Fruit fly (Drosophila melanogaster) whole organism, embryonic: Measurements from ENCODE around the gene CG7227.

Source experiments
- CG10543 ChIP-seq: fragments of 200-800 bp; sonication (Bioruptor generic); optimal IDR thresholded peaks from 3 replicates; lab custom pipeline; 2017; ENCODE audit warnings: missing biosample characterization, mild to moderate bottlenecking, missing genetic modification characterization, moderate library complexity
- CG1233 ChIP-seq: fragments of 200-800 bp; sonication (Bioruptor generic); optimal IDR thresholded peaks from 4 replicates; lab custom pipeline; 2018; ENCODE audit warnings: missing biosample characterization, mild to moderate bottlenecking, missing genetic modification characterization
- CG12659 ChIP-seq: fragments of 200-800 bp; sonication (Bioruptor generic); optimal IDR thresholded peaks from 3 replicates; lab custom pipeline; 2017; ENCODE audit warnings: mild to moderate bottlenecking, missing biosample characterization, missing genetic modification reagents, missing genetic modification characterization
- CG13287 ChIP-seq: fragments of 200-800 bp; sonication (Bioruptor generic); IDR thresholded peaks from 2 replicates; pipeline ENCODE4 v1.3.6; 2022; ENCODE audit warnings: missing biosample characterization, missing genetic modification characterization; ENCODE audit not compliant: partially characterized antibody
- CG14050 ChIP-seq: fragments of 200-800 bp; sonication (Bioruptor generic); IDR thresholded peaks from 3 replicates; pipeline ENCODE4 v1.3.6; 2022; ENCODE audit warnings: missing biosample characterization, missing genetic modification characterization
- CG15514 ChIP-seq: fragments of 200-800 bp; sonication (Bioruptor generic); optimal IDR thresholded peaks from 3 replicates; lab custom pipeline; 2017; ENCODE audit warnings: missing biosample characterization, missing genetic modification characterization, mild to moderate bottlenecking, moderate library complexity, missing genetic modification reagents
- CG1832 ChIP-seq: fragments of 200-800 bp; sonication (Bioruptor generic); optimal IDR thresholded peaks from 2 replicates; lab custom pipeline; 2017; ENCODE audit warnings: missing biosample characterization, mild to moderate bottlenecking, missing genetic modification characterization, inconsistent platforms
- CG32767 ChIP-seq: fragments of 200-800 bp; sonication (Bioruptor generic); IDR thresholded peaks from 2 replicates; pipeline ENCODE4 v1.3.6; 2022; ENCODE audit warnings: missing biosample characterization, missing genetic modification characterization
- CG34422 ChIP-seq: fragments of 200-800 bp; sonication (Bioruptor generic); IDR thresholded peaks from 3 replicates; pipeline ENCODE4 v1.3.6; 2022; ENCODE audit warnings: missing biosample characterization, missing genetic modification characterization
- CG3995 ChIP-seq: fragments of 200-800 bp; sonication (Bioruptor generic); optimal IDR thresholded peaks from 3 replicates; lab custom pipeline; 2016; ENCODE audit warnings: missing biosample characterization, missing genetic modification characterization
- CG42726 ChIP-seq: fragments of 200-800 bp; sonication (Bioruptor generic); IDR thresholded peaks from 2 replicates; pipeline ENCODE4 v1.3.6; 2022; ENCODE audit warnings: missing biosample characterization, missing genetic modification characterization; ENCODE audit not compliant: partially characterized antibody
- CG4730 ChIP-seq: fragments of 200-800 bp; sonication (Bioruptor generic); IDR thresholded peaks from 2 replicates; pipeline ENCODE4 v1.3.6; 2022; ENCODE audit warnings: missing biosample characterization, missing genetic modification characterization
- CG7987 ChIP-seq: fragments of 200-800 bp; sonication (Bioruptor generic); optimal IDR thresholded peaks from 2 replicates; lab custom pipeline; 2018; ENCODE audit warnings: missing biosample characterization, mild to moderate bottlenecking, missing genetic modification characterization, moderate library complexity
- Dbx ChIP-seq: fragments of 200-800 bp; sonication (Bioruptor generic); IDR thresholded peaks from 3 replicates; pipeline ENCODE4 v1.3.6; 2022; ENCODE audit warnings: missing biosample characterization, missing genetic modification characterization
- Dref ChIP-seq: fragments of 200-800 bp; sonication (Bioruptor generic); IDR thresholded peaks from 2 replicates; pipeline ENCODE4 v1.3.6; 2022; ENCODE audit warnings: missing biosample characterization, missing genetic modification characterization
- Fer1 ChIP-seq: fragments of 200-800 bp; sonication (Bioruptor generic); optimal IDR thresholded peaks from 2 replicates; lab custom pipeline; 2017; ENCODE audit warnings: missing biosample characterization, mild to moderate bottlenecking, missing genetic modification characterization
- Gug ChIP-seq: fragments of 200-800 bp; sonication (Bioruptor generic); IDR thresholded peaks from 4 replicates; pipeline ENCODE4 v1.3.6; 2022; ENCODE audit warnings: missing biosample characterization, missing genetic modification characterization
- HLH54F ChIP-seq: fragments of 200-800 bp; sonication (Bioruptor generic); optimal IDR thresholded peaks from 3 replicates; lab custom pipeline; 2016; ENCODE audit warnings: missing biosample characterization, missing genetic modification characterization
- HmgZ ChIP-seq: fragments of 200-800 bp; sonication (Bioruptor generic); optimal IDR thresholded peaks from 2 replicates; lab custom pipeline; 2018; ENCODE audit warnings: missing biosample characterization, mild to moderate bottlenecking, missing genetic modification characterization
- Nf-YC ChIP-seq: fragments of 200-800 bp; optimal IDR thresholded peaks from 3 replicates; lab custom pipeline; 2019; ENCODE audit warnings: missing biosample characterization, mild to moderate bottlenecking, missing genetic modification characterization, moderate library complexity
- Pdp1 ChIP-seq, 2 experiments: fragments of 200-800 bp; sonication (Bioruptor generic); optimal IDR thresholded peaks; 3 replicates each; lab custom pipeline; 2016; ENCODE audit warnings: missing biosample characterization in 2 of 2, missing genetic modification characterization in 2 of 2, mild to moderate bottlenecking in 1 of 2, moderate library complexity in 1 of 2
- Sox100B ChIP-seq: fragments of 200-800 bp; sonication (Bioruptor generic); optimal IDR thresholded peaks from 3 replicates; lab custom pipeline; 2018; ENCODE audit warnings: missing biosample characterization, mild to moderate bottlenecking, missing genetic modification characterization
- Xrp1 ChIP-seq: fragments of 200-800 bp; sonication (Bioruptor generic); IDR thresholded peaks from 2 replicates; pipeline ENCODE4 v1.3.6; 2022; ENCODE audit warnings: missing biosample characterization, missing genetic modification characterization
- ac ChIP-seq: fragments of 200-800 bp; sonication (Bioruptor generic); optimal IDR thresholded peaks from 3 replicates; lab custom pipeline; 2017; ENCODE audit warnings: missing biosample characterization, mild to moderate bottlenecking, missing genetic modification characterization
- al ChIP-seq: fragments of 200-800 bp; sonication (Bioruptor generic); IDR thresholded peaks from 2 replicates; pipeline ENCODE4 v1.3.6; 2022; ENCODE audit warnings: missing biosample characterization, missing genetic modification characterization
- aop ChIP-seq: fragments of 200-800 bp; sonication (Bioruptor generic); IDR thresholded peaks from 2 replicates; pipeline ENCODE4 v1.3.6; 2022; ENCODE audit warnings: missing biosample characterization, missing genetic modification characterization
- bigmax ChIP-seq: fragments of 200-800 bp; sonication (Bioruptor generic); optimal IDR thresholded peaks from 2 replicates; lab custom pipeline; 2018; ENCODE audit warnings: missing biosample characterization, mild to moderate bottlenecking, missing genetic modification characterization
- ci ChIP-seq: fragments of 200-800 bp; sonication (Bioruptor generic); IDR thresholded peaks from 3 replicates; pipeline ENCODE4 v1.3.6; 2022; ENCODE audit warnings: missing biosample characterization, missing genetic modification characterization
- corto ChIP-seq: fragments of 200-800 bp; sonication (Bioruptor generic); optimal IDR thresholded peaks from 2 replicates; lab custom pipeline; 2016; ENCODE audit warnings: missing biosample characterization, mild to moderate bottlenecking, missing genetic modification characterization, moderate library complexity
- danr ChIP-seq: fragments of 200-800 bp; sonication (Bioruptor generic); IDR thresholded peaks from 2 replicates; pipeline ENCODE4 v1.3.6; 2022; ENCODE audit warnings: missing biosample characterization, missing genetic modification characterization
- dysf ChIP-seq: fragments of 200-800 bp; sonication (Bioruptor generic); IDR thresholded peaks from 3 replicates; pipeline ENCODE4 v1.3.6; 2022; ENCODE audit warnings: missing biosample characterization, missing genetic modification characterization
- ems ChIP-seq: fragments of 200-800 bp; sonication (Bioruptor generic); optimal IDR thresholded peaks from 3 replicates; lab custom pipeline; 2016; ENCODE audit warnings: missing biosample characterization, missing genetic modification characterization
- eve ChIP-seq, 2 experiments: fragments of >200 bp; optimal IDR thresholded peaks; 2 replicates each; lab custom pipeline; 2017; ENCODE audit warnings: missing biosample characterization in 2 of 2, missing genetic modification characterization in 2 of 2
- grau ChIP-seq: fragments of 200-800 bp; optimal IDR thresholded peaks from 3 replicates; lab custom pipeline; 2019; ENCODE audit warnings: missing biosample characterization, mild to moderate bottlenecking, missing genetic modification characterization, moderate library complexity
- hkb ChIP-seq, 2 experiments: fragments of 200-800 bp in 1 of 2; fragments of >200 bp in 1 of 2; sonication (Bioruptor generic) in 1 of 2; IDR thresholded peaks in 1 of 2; optimal IDR thresholded peaks in 1 of 2; 2 replicates each; pipeline versions ENCODE4 v1.3.6 to Lab custom; 2017 to 2022; ENCODE audit warnings: missing biosample characterization in 1 of 2, missing genetic modification characterization in 1 of 2
- lab ChIP-seq: fragments of 200-800 bp; sonication (Bioruptor generic); optimal IDR thresholded peaks from 3 replicates; lab custom pipeline; 2017; ENCODE audit warnings: missing biosample characterization, missing genetic modification characterization, mild to moderate bottlenecking, moderate library complexity, missing genetic modification reagents
- lmd ChIP-seq: fragments of 200-800 bp; sonication (Bioruptor generic); IDR thresholded peaks from 2 replicates; pipeline ENCODE4 v1.3.6; 2022; ENCODE audit warnings: missing biosample characterization, missing genetic modification characterization
- lov ChIP-seq, 2 experiments: fragments of 200-800 bp in 1 of 2; fragments of >200 bp in 1 of 2; sonication (Bioruptor generic) in 1 of 2; IDR thresholded peaks in 1 of 2; optimal IDR thresholded peaks in 1 of 2; 2 replicates in 1 of 2; 3 replicates in 1 of 2; pipeline versions ENCODE4 v1.3.6 to Lab custom; 2017 to 2022; ENCODE audit warnings: missing biosample characterization in 1 of 2, missing genetic modification characterization in 1 of 2
- pan ChIP-seq, 4 experiments: fragments of >200 bp in 3 of 4; fragments of 200-800 bp in 1 of 4; sonication (Bioruptor generic) in 1 of 4; optimal IDR thresholded peaks in 3 of 4; IDR thresholded peaks in 1 of 4; 2 replicates each; pipeline versions ENCODE4 v1.3.6 to Lab custom; 2017 to 2022; ENCODE audit warnings: missing biosample characterization in 2 of 4, missing genetic modification characterization in 2 of 4, mixed read lengths in 1 of 4
- psq ChIP-seq: fragments of 200-800 bp; sonication (Bioruptor generic); optimal IDR thresholded peaks from 2 replicates; lab custom pipeline; 2017; ENCODE audit warnings: missing biosample characterization, missing genetic modification characterization
- rib ChIP-seq: fragments of 200-800 bp; sonication (Bioruptor generic); IDR thresholded peaks from 2 replicates; pipeline ENCODE4 v1.3.6; 2022; ENCODE audit warnings: missing biosample characterization, missing genetic modification characterization
- tap ChIP-seq: fragments of 200-800 bp; optimal IDR thresholded peaks from 3 replicates; lab custom pipeline; 2019; ENCODE audit warnings: missing biosample characterization, mild to moderate bottlenecking, missing genetic modification characterization, moderate library complexity
- unpg ChIP-seq: fragments of 200-800 bp; sonication (Bioruptor generic); optimal IDR thresholded peaks from 3 replicates; lab custom pipeline; 2018; ENCODE audit warnings: missing biosample characterization, mild to moderate bottlenecking, missing genetic modification characterization, moderate library complexity
- vnd ChIP-seq: fragments of 200-800 bp; sonication (Bioruptor generic); IDR thresholded peaks from 3 replicates; pipeline ENCODE4 v1.3.6; 2022; ENCODE audit warnings: missing biosample characterization, missing genetic modification characterization; ENCODE audit not compliant: partially characterized antibody
- zen ChIP-seq: fragments of 200-800 bp; sonication (Bioruptor generic); optimal IDR thresholded peaks from 3 replicates; lab custom pipeline; 2018; ENCODE audit warnings: missing biosample characterization, mild to moderate bottlenecking, missing genetic modification characterization, moderate library complexity
- zfh1 ChIP-seq: fragments of 200-800 bp; sonication (Bioruptor generic); IDR thresholded peaks from 3 replicates; pipeline ENCODE4 v1.3.6; 2022; ENCODE audit warnings: missing biosample characterization, missing genetic modification characterization

The CG7227 gene

DNA sequence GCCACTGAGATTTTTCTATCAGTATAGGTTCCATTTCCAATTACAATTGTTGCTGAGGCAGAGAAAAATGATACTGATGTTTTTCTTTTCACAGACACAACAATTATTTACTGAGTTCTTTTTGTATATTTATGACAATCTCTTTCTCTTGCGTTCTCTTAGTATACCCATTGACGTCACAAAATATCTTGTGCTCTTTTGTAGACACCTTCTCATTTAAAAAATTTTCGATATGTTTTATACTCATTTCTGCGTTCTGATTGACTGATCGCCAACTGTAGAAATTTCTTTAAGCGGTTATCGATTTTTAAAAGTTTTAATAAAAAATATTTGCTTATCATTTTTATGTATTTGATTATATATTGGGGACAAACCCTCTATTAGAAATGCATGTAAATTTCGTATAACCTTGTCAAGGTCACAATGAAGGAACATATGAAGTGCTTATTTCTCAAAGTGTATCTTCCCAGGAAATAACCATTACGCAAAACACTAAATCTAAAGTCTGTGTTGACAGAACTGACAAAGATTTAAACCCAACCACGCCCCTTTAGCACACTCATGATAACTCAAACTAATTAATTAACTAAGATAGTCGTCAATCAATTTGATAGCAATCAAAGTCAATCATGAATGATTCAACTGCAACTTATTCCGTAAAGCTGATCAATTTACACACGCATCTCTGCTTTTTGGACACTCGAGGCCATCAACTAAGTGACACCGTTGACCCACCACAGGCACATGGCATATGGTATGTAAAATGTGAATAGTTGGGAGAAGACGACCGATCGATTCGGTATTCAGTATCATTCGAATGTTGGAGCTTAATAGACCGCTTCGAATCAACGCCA is 12.9 kb upstream of the CG7227 start, which contains the start of the genes Glyat and Tg (continued):
- no peak for TF ChIP-seq corto (GFP tag; lab: Kevin White, UChicago)
- TF ChIP-seq tap (tag; lab: Kevin White, UChicago), result no peak
- TF ChIP-seq HLH54F (GFP tag; lab: Kevin White, UChicago), result no peak
- TF ChIP-seq bigmax (GFP tag; lab: Kevin White, UChicago), result no peak
- peak; percentile 52 for TF ChIP-seq al (GFP tag; lab: Robert Waterston, UW)
- TF ChIP-seq CG32767 (GFP tag; lab: Robert Waterston, UW), result no peak
- no peak for TF ChIP-seq CG3995
- peak; percentile 65 for TF ChIP-seq CG13287
- TF ChIP-seq eve (GFP tag; optimal IDR thresholded peaks at IDR 0.05; lab: Kevin White, UChicago), result peak in 1 of 2 experiments; percentile 18
- peak; percentile 42; the same call in 2 of the 3 replicates for TF ChIP-seq dysf (GFP tag; lab: Robert Waterston, UW)
- no peak for TF ChIP-seq ems (GFP tag; lab: Kevin White, UChicago)
- no peak for TF ChIP-seq danr (GFP tag; lab: Robert Waterston, UW)
- TF ChIP-seq Pdp1 (GFP tag; optimal IDR thresholded peaks at IDR 0.05; lab: Kevin White, UChicago), result peak in 1 of 2 experiments; percentile 50
- no peak for TF ChIP-seq ac (GFP tag; lab: Kevin White, UChicago)
- TF ChIP-seq aop (GFP tag; lab: Robert Waterston, UW), result no peak
- 0 out of 3 replicates have a peak, but pooled peaks have one; percentile 21 for TF ChIP-seq vnd (GFP tag; lab: Robert Waterston, UW)
- TF ChIP-seq Fer1 (GFP tag; lab: Kevin White, UChicago), result peak; percentile 50
- TF ChIP-seq zfh1 (GFP tag; lab: Robert Waterston, UW), result 0 out of 3 replicates have a peak, but pooled peaks have one; percentile 26
- TF ChIP-seq lov (optimal IDR thresholded peaks at IDR 0.05; lab: Kevin White, UChicago), result no peak
- TF ChIP-seq lov (GFP tag; IDR thresholded peaks at IDR 0.05; lab: Robert Waterston, UW), result no peak
- no peak for TF ChIP-seq CG15514 (GFP tag; lab: Kevin White, UChicago)
- no peak for TF ChIP-seq hkb (optimal IDR thresholded peaks at IDR 0.05; lab: Kevin White, UChicago)
- TF ChIP-seq hkb (GFP tag; IDR thresholded peaks at IDR 0.05; lab: Robert Waterston, UW), result 0 out of 2 replicates have a peak, but pooled peaks have one; percentile 36
- no peak for TF ChIP-seq rib (GFP tag; lab: Robert Waterston, UW)
- TF ChIP-seq Sox100B (GFP tag; lab: Kevin White, UChicago), result peak; percentile 9
- TF ChIP-seq Xrp1 (GFP tag; lab: Robert Waterston, UW), result 0 out of 2 replicates have a peak, but pooled peaks have one; percentile 22
- TF ChIP-seq CG34422 (GFP tag; lab: Robert Waterston, UW), result 0 out of 3 replicates have a peak, but pooled peaks have one; percentile 33
- no peak for TF ChIP-seq CG4730 (GFP tag; lab: Robert Waterston, UW)
- TF ChIP-seq Dref (GFP tag; lab: Robert Waterston, UW), result peak; percentile 97
- TF ChIP-seq lab (GFP tag; lab: Kevin White, UChicago), result peak; percentile 37
- TF ChIP-seq zen, result no peak
- no peak; the same call in 2 of the 3 replicates for TF ChIP-seq CG14050 (GFP tag; lab: Robert Waterston, UW)
- no peak for TF ChIP-seq pan (optimal IDR thresholded peaks at IDR 0.05; lab: Kevin White, UChicago)
- TF ChIP-seq pan (GFP tag; optimal IDR thresholded peaks at IDR 0.05 in 1 of 2, IDR thresholded peaks at IDR 0.05 in 1 of 2), result peak in 1 of 2 experiments; percentile 30
- peak; percentile 36 for TF ChIP-seq CG12659 (GFP tag; lab: Kevin White, UChicago)
- peak; percentile 45; the same call in 2 of the 3 replicates for TF ChIP-seq Dbx (GFP tag; lab: Robert Waterston, UW)
- TF ChIP-seq unpg (GFP tag; lab: Kevin White, UChicago), result no peak
- TF ChIP-seq CG1233 (GFP tag; lab: Kevin White, UChicago), result no peak
- peak; percentile 10; the same call in 1 of the 2 replicates for TF ChIP-seq CG42726 (GFP tag; lab: Robert Waterston, UW)
- TF ChIP-seq grau (tag; lab: Kevin White, UChicago), result peak; percentile 41
- TF ChIP-seq lmd (GFP tag; lab: Robert Waterston, UW), result peak; percentile 21; the same call in 1 of the 2 replicates
- TF ChIP-seq CG1832, result no peak
- peak; percentile 16 for TF ChIP-seq Nf-YC
- peak; percentile 11 for TF ChIP-seq CG10543 (GFP tag; lab: Kevin White, UChicago)
- no peak for TF ChIP-seq Gug (GFP tag; lab: Robert Waterston, UW)
- TF ChIP-seq HmgZ (tag; lab: Kevin White, UChicago), result peak; percentile 21
- peak; percentile 50; the same call in 2 of the 3 replicates for TF ChIP-seq ci (GFP tag; lab: Robert Waterston, UW)
- no peak for TF ChIP-seq psq (GFP tag; lab: Kevin White, UChicago)
- no peak for TF ChIP-seq CG7987 (GFP tag; lab: Kevin White, UChicago)
